Worm (Caenorhabditis elegans) whole organism, late embryonic: ENCODE data around the gene smk-1.
"Not testable (repeated sequence)": the region's sequence is repeated elsewhere in the genome, so short reads cannot be mapped to it uniquely, and the experiment has no call there.

Source experiments
- F13H6.1 ChIP-seq: sonication (generic microtip); optimal IDR thresholded peaks from 2 replicates; lab custom pipeline; 2016; ENCODE audit warnings: missing genetic modification characterization, missing compliant biosample characterization
- T23F11.4 ChIP-seq: fragments of 200-800 bp; sonication (Bioruptor generic); optimal IDR thresholded peaks from 2 replicates; lab custom pipeline; 2018; ENCODE audit warnings: mild to moderate bottlenecking, missing genetic modification characterization, missing compliant biosample characterization
- ahr-1 ChIP-seq: sonication (generic microtip); optimal IDR thresholded peaks from 2 replicates; lab custom pipeline; 2016; ENCODE audit warnings: missing genetic modification characterization, missing compliant biosample characterization
- ama-1 ChIP-seq: fragments of 150-350 bp; optimal IDR thresholded peaks from 2 replicates; lab custom pipeline; 2014
- ceh-14 ChIP-seq: sonication (generic microtip); optimal IDR thresholded peaks from 2 replicates; lab custom pipeline; 2016; ENCODE audit warnings: missing genotype, missing genetic modification characterization, missing compliant biosample characterization
- ceh-18 ChIP-seq: sonication (generic microtip); optimal IDR thresholded peaks from 2 replicates; lab custom pipeline; 2016; ENCODE audit warnings: missing genetic modification characterization, missing compliant biosample characterization
- ceh-22 ChIP-seq: sonication (generic microtip); optimal IDR thresholded peaks from 2 replicates; lab custom pipeline; 2017; ENCODE audit warnings: missing biosample characterization, missing genetic modification characterization
- ceh-45 ChIP-seq: fragments of 200-800 bp; sonication (Bioruptor generic); IDR thresholded peaks from 2 replicates; pipeline ENCODE4 v1.3.6; 2022; ENCODE audit warnings: missing genetic modification reagents, missing genetic modification characterization, missing compliant biosample characterization
- ceh-48 ChIP-seq: sonication (generic microtip); optimal IDR thresholded peaks from 2 replicates; lab custom pipeline; 2016; ENCODE audit warnings: missing genetic modification characterization, inconsistent platforms, missing compliant biosample characterization
- che-1 ChIP-seq: sonication (generic microtip); optimal IDR thresholded peaks from 2 replicates; lab custom pipeline; 2016; ENCODE audit warnings: mild to moderate bottlenecking, missing genetic modification characterization, missing compliant biosample characterization
- dmd-4 ChIP-seq: sonication (generic microtip); optimal IDR thresholded peaks from 2 replicates; lab custom pipeline; 2016; ENCODE audit warnings: borderline replicate concordance, missing genetic modification characterization, missing compliant biosample characterization
- elt-2 ChIP-seq: sonication (generic microtip); optimal IDR thresholded peaks from 2 replicates; lab custom pipeline; 2016; ENCODE audit warnings: missing genetic modification reagents, missing genetic modification characterization, missing compliant biosample characterization
- elt-4 ChIP-seq: sonication (generic microtip); optimal IDR thresholded peaks from 2 replicates; lab custom pipeline; 2016; ENCODE audit warnings: missing genetic modification characterization, missing compliant biosample characterization
- fax-1 ChIP-seq: sonication (generic microtip); optimal IDR thresholded peaks from 2 replicates; lab custom pipeline; 2016; ENCODE audit warnings: missing genotype, missing genetic modification characterization, missing compliant biosample characterization
- fkh-6 ChIP-seq: sonication (generic microtip); optimal IDR thresholded peaks from 2 replicates; lab custom pipeline; 2016; ENCODE audit warnings: missing genetic modification characterization, missing compliant biosample characterization
- hlh-15 ChIP-seq: sonication (generic microtip); optimal IDR thresholded peaks from 2 replicates; lab custom pipeline; 2016; ENCODE audit warnings: missing genetic modification characterization, missing compliant biosample characterization
- hlh-30 ChIP-seq: sonication (generic microtip); optimal IDR thresholded peaks from 2 replicates; lab custom pipeline; 2017; ENCODE audit warnings: antibody characterized with exemption, missing genetic modification characterization, missing compliant biosample characterization; ENCODE audit not compliant: insufficient read depth
- hlh-8 ChIP-seq: sonication (generic microtip); optimal IDR thresholded peaks from 2 replicates; lab custom pipeline; 2016; ENCODE audit warnings: missing genotype, missing genetic modification characterization, missing compliant biosample characterization
- lin-11 ChIP-seq: fragments of 200-800 bp; sonication (Bioruptor generic); optimal IDR thresholded peaks from 2 replicates; lab custom pipeline; 2018; ENCODE audit warnings: mild to moderate bottlenecking, missing genetic modification characterization, missing compliant biosample characterization
- madf-2 ChIP-seq: sonication (generic microtip); optimal IDR thresholded peaks from 2 replicates; lab custom pipeline; 2017; ENCODE audit warnings: missing genetic modification characterization, missing compliant biosample characterization
- mec-3 ChIP-seq: sonication (generic microtip); optimal IDR thresholded peaks from 2 replicates; lab custom pipeline; 2016; ENCODE audit warnings: borderline replicate concordance, missing genetic modification characterization, missing compliant biosample characterization
- nfya-1 ChIP-seq: sonication (generic microtip); optimal IDR thresholded peaks from 2 replicates; lab custom pipeline; 2017; ENCODE audit warnings: missing genetic modification characterization, mild to moderate bottlenecking, missing compliant biosample characterization, antibody characterized with exemption, moderate library complexity
- nhr-232 ChIP-seq: sonication (generic microtip); optimal IDR thresholded peaks from 2 replicates; lab custom pipeline; 2016; ENCODE audit warnings: missing genetic modification characterization, missing compliant biosample characterization
- pag-3 ChIP-seq: sonication (generic microtip); optimal IDR thresholded peaks from 2 replicates; lab custom pipeline; 2016; ENCODE audit warnings: missing compliant biosample characterization, missing genetic modification characterization, borderline replicate concordance
- pat-9 ChIP-seq: fragments of 200-800 bp; sonication (Bioruptor generic); optimal IDR thresholded peaks from 2 replicates; lab custom pipeline; 2018; ENCODE audit warnings: mild to moderate bottlenecking, missing genetic modification characterization, moderate library complexity, missing compliant biosample characterization
- pax-1 ChIP-seq: fragments of 150-350 bp; optimal IDR thresholded peaks from 2 replicates; lab custom pipeline; 2014; ENCODE audit warnings: missing biosample characterization, missing genetic modification characterization
- pha-4 ChIP-seq: fragments of 150-350 bp; optimal IDR thresholded peaks from 2 replicates; lab custom pipeline; 2018; ENCODE audit warnings: missing biosample characterization, missing genetic modification reagents, missing genetic modification characterization
- pqm-1 ChIP-seq: sonication (generic microtip); optimal IDR thresholded peaks from 2 replicates; lab custom pipeline; 2016; ENCODE audit warnings: missing genetic modification characterization, missing compliant biosample characterization
- pros-1 ChIP-seq: fragments of 150-350 bp; optimal IDR thresholded peaks from 2 replicates; lab custom pipeline; 2014; ENCODE audit warnings: missing biosample characterization, missing genetic modification reagents, missing genetic modification characterization
- ref-2 ChIP-seq: sonication (generic microtip); optimal IDR thresholded peaks from 2 replicates; lab custom pipeline; 2016; ENCODE audit warnings: missing genetic modification characterization, missing compliant biosample characterization
- sdc-2 ChIP-seq: sonication (generic microtip); optimal IDR thresholded peaks from 2 replicates; lab custom pipeline; 2016; ENCODE audit warnings: missing genotype, missing genetic modification characterization, missing compliant biosample characterization
- sox-2 ChIP-seq: fragments of 200-800 bp; sonication (Bioruptor generic); IDR thresholded peaks from 2 replicates; pipeline ENCODE4 v1.3.6; 2022; ENCODE audit warnings: missing genetic modification reagents, missing genetic modification characterization, missing compliant biosample characterization
- syd-9 ChIP-seq: sonication (generic microtip); optimal IDR thresholded peaks from 2 replicates; lab custom pipeline; 2016; ENCODE audit warnings: mild to moderate bottlenecking, missing genetic modification characterization, moderate library complexity, missing compliant biosample characterization
- tbx-7 ChIP-seq: sonication (generic microtip); optimal IDR thresholded peaks from 2 replicates; lab custom pipeline; 2016; ENCODE audit warnings: missing genotype, missing genetic modification characterization, missing compliant biosample characterization
- ttx-3 ChIP-seq: sonication (generic microtip); optimal IDR thresholded peaks from 2 replicates; lab custom pipeline; 2016; ENCODE audit warnings: missing genetic modification reagents, missing genetic modification characterization, missing compliant biosample characterization
- unc-3 ChIP-seq, 2 experiments: fragments of 200-800 bp in 1 of 2; sonication (Bioruptor generic) in 1 of 2; sonication (generic microtip) in 1 of 2; conservative IDR thresholded peaks in 1 of 2; optimal IDR thresholded peaks in 1 of 2; 2 replicates each; pipeline versions ENCODE4 v1.3.6 to Lab custom; 2016 to 2022; ENCODE audit warnings: missing compliant biosample characterization in 2 of 2, missing genetic modification characterization in 2 of 2, missing genetic modification reagents in 1 of 2
- unc-42 ChIP-seq: sonication (generic microtip); optimal IDR thresholded peaks from 2 replicates; lab custom pipeline; 2016; ENCODE audit warnings: missing genotype, missing genetic modification characterization, missing compliant biosample characterization
- unc-86 ChIP-seq: sonication (generic microtip); optimal IDR thresholded peaks from 2 replicates; lab custom pipeline; 2016; ENCODE audit warnings: missing genetic modification characterization, missing compliant biosample characterization
- ztf-16 ChIP-seq: sonication (generic microtip); optimal IDR thresholded peaks from 2 replicates; lab custom pipeline; 2017; ENCODE audit warnings: missing genetic modification characterization, missing compliant biosample characterization

The smk-1 gene

DNA sequence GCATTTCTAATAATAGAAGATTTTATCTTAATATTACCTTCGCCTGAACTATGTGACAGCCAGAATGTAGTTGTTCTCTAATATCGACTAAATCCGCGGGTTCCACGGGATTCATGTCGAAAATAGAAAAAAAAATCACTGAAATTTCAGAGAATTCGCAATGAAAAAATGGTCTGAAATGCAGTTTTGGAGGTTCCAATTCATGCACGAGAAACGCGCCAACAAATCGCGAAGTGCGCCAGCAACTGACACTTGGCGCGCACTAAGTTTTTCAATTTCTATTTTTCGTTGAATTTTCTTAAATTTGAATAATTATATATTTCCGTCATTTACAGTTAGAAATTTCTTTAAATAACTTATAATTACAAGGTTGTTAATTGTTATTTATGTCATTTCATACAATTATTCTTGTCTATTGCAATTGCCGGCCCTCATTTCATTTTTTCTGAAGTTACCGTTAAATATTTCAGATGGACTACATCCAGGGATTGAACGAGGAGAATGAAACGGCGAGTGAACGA is 37.7 kb upstream of the smk-1 start, which contains the start of the genes F25G6.9 and symk-1:
Gene F25G6.9, minus strand, starts transcription at position 160 of the 521 bp plus-strand sequence.
Gene symk-1, plus strand, starts transcription at position 471 of the 521 bp plus-strand sequence.
- TF ChIP-seq ceh-14 (peak; percentile 12), ceh-22 (no peak), nfya-1 (tag; lab: Kevin White, UChicago) (peak; percentile 40)

DNA sequence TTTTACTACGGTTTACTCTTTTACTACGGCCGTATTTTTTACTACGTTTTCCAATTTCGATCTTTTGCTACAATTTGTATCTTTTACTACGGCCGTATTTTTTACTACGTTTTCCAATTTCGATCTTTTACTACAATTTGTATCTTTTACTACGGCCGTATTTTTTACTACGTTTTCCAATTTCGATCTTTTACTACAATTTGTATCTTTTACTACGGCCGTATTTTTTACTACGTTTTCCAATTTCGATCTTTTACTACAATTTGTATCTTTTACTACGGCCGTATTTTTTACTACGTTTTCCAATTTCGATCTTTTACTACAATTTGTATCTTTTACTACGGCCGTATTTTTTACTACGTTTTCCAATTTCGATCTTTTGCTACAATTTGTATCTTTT is 32.8 kb upstream of the smk-1 start, which contains the start of gene F25G6.1:
Gene F25G6.1, plus strand, starts transcription at position 301 of the 400 bp plus-strand sequence.
- not testable (repeated sequence) for TF ChIP-seq sox-2 (GFP tag; lab: Robert Waterston, UW); nhr-232 (tag; lab: Kevin White, UChicago); ttx-3

DNA sequence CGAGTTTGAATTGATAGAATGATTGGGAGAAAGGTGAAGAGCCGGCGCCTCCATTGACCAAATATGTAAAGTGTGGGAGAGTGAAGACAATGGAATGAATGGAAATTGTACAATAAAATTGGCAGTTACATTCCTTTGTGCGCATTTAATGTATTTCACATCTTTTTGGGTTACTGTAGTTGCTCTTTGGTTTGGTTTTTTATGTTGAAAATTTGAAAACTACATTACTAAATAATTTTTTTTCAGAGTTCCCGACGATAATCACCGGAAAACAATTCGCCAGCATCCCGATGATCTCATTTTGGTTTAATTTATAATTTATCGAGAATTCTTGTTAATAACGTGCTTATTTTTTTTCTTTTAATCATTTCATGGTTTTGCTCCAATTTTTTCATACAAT is 26.6 kb upstream of the smk-1 start, which contains the start of gene C10B5.1:
Gene C10B5.1, plus strand, starts transcription at position 301 of the 400 bp plus-strand sequence.
- TF ChIP-seq hlh-8 (no peak), ceh-45 (GFP tag; lab: Robert Waterston, UW) (no peak), ahr-1 (tag; lab: Kevin White, UChicago) (no peak), fkh-6 (tag; lab: Kevin White, UChicago) (no peak), tbx-7 (tag; lab: Kevin White, UChicago) (no peak), lin-11 (no peak), ama-1 (lab: Kevin White, UChicago) (no peak), ceh-18 (tag; lab: Kevin White, UChicago) (no peak), pros-1 (tag; lab: Kevin White, UChicago) (no peak), pha-4 (tag; lab: Kevin White, UChicago) (no peak), madf-2 (no peak), pqm-1 (no peak), unc-3 (GFP tag; conservative IDR thresholded peaks at IDR 0.05; lab: Robert Waterston, UW) (no peak), unc-3 (tag; optimal IDR thresholded peaks at IDR 0.05; lab: Kevin White, UChicago) (no peak), unc-42 (tag; lab: Kevin White, UChicago) (no peak), pat-9 (no peak), sdc-2 (tag; lab: Kevin White, UChicago) (no peak), nfya-1 (tag; lab: Kevin White, UChicago) (no peak)

DNA sequence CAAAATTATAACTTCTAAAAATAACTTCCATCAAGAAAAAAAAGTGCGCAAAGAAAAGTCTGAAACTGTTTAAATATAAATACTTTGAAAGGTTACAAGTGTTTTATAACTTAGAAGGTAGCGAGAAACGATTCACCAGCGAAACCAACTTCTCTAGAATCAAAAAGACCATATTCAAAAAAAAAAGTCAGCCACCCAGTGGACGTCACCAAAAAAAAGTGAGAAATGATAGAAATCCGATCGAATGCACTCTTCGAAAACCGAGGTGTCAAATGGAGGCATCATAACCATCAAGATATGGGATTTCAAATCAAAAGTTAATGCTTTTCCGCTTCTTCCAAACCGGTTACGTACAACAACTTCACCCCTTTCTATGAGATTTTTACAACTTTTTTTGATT is 21.1 kb upstream of the smk-1 start:
- no peak for TF ChIP-seq fkh-6 (tag; lab: Kevin White, UChicago)
- no peak for TF ChIP-seq ceh-22
- TF ChIP-seq ceh-48 (tag; lab: Kevin White, UChicago), result no peak
- no peak for TF ChIP-seq hlh-8
- no peak for TF ChIP-seq lin-11
- no peak for TF ChIP-seq sox-2 (GFP tag; lab: Robert Waterston, UW)
- TF ChIP-seq madf-2, result no peak
- TF ChIP-seq pha-4 (tag; lab: Kevin White, UChicago), result no peak
- no peak for TF ChIP-seq syd-9 (tag; lab: Kevin White, UChicago)
- TF ChIP-seq hlh-30 (tag; lab: Kevin White, UChicago), result no peak
- TF ChIP-seq fax-1 (tag; lab: Kevin White, UChicago), result no peak
- TF ChIP-seq che-1 (tag; lab: Kevin White, UChicago), result no peak
- no peak for TF ChIP-seq T23F11.4
- TF ChIP-seq, all 69 proteins: peak for 0

DNA sequence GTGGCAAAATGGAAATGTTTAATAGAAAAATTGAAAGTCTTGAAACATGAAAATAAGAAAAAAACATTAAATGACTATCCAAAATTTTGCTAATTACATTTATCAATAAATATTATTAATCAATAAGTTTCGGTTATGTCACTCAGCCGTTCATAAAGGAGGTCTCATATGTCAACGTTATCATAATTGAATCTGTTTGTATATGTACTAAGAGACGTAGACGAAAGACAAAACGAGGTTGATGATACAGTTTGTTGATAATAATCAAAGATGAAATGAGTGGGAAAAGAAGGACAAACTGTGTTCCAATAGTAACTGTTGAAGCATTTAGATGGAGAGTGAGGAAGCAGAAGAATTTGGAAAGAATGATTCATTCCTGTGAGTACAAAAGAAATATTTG is 20.7 kb upstream of the smk-1 start:
- no peak for TF ChIP-seq ztf-16 (tag; lab: Kevin White, UChicago)
- TF ChIP-seq mec-3 (tag; lab: Kevin White, UChicago), result no peak
- TF ChIP-seq sox-2 (GFP tag; lab: Robert Waterston, UW), result no peak
- peak; percentile 19 for TF ChIP-seq elt-2

DNA sequence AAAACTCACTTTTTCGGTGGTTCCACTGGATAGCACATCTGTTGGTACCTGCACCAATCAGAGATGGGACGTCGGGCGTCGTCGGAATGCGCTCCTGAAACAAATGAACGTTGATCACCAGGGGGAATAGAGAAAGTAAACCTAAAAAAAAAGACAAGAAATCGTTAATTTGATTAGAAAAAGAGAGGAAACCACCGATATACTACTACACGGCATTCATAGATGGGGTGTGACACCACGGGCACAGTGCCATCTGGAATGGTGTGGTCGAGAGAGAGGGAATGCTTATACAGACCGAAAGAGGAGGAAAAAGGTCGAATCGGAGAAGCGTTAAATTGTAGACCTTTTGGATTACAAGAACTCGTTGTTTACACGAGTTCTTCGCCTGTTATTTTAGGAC is 19.5 kb upstream of the smk-1 start, which contains the start of gene C10B5.3:
Gene C10B5.3, minus strand, starts transcription at position 101 of the 400 bp plus-strand sequence.
- no peak for TF ChIP-seq pros-1 (tag; lab: Kevin White, UChicago)
- no peak for TF ChIP-seq elt-4 (tag; lab: Kevin White, UChicago)
- no peak for TF ChIP-seq dmd-4 (tag; lab: Kevin White, UChicago)
- no peak for TF ChIP-seq ttx-3
- TF ChIP-seq pax-1 (tag; lab: Kevin White, UChicago), result no peak
- no peak for TF ChIP-seq hlh-15 (tag; lab: Kevin White, UChicago)
- no peak for TF ChIP-seq ref-2 (tag; lab: Kevin White, UChicago)
- TF ChIP-seq pat-9, result no peak
- no peak for TF ChIP-seq ceh-45 (GFP tag; lab: Robert Waterston, UW)
- TF ChIP-seq sdc-2 (tag; lab: Kevin White, UChicago), result no peak
- no peak for TF ChIP-seq unc-86 (tag; lab: Kevin White, UChicago)
- no peak for TF ChIP-seq F13H6.1 (tag; lab: Kevin White, UChicago)
- no peak for TF ChIP-seq lin-11
- no peak for TF ChIP-seq pag-3 (tag; lab: Kevin White, UChicago)
